Fruit fly (Drosophila melanogaster): ENCODE measurements around the gene RpL17.
A peak's percentile ranks its signal among the peaks of the same experiment; 100 is the strongest.

RpL17 gene

dm6 chrX:6770924-6771323 lies 26.9 kb upstream of the RpL17 start, which contains the start of gene Coq7 (continued):
- TF ChIP-seq tna (GFP tag; IDR thresholded peaks at IDR 0.05; ENCODE audit: partially characterized antibody) (peak; percentile 93), CG3281 (GFP tag; optimal IDR thresholded peaks at IDR 0.05) (no peak), croc (GFP tag; conservative IDR thresholded peaks at IDR 0.05) (peak; percentile 86), CG30431 (GFP tag; optimal IDR thresholded peaks at IDR 0.05) (peak; percentile 81), stwl (tag; optimal IDR thresholded peaks at IDR 0.05) (peak; percentile 63), Bgb (GFP tag; IDR thresholded peaks at IDR 0.05; ENCODE audit: partially characterized antibody) (peak; percentile 96), wor (GFP tag; IDR thresholded peaks at IDR 0.05) (peak; percentile 82), Tbp (GFP tag; optimal IDR thresholded peaks at IDR 0.05) (no peak), Hmr (GFP tag; optimal IDR thresholded peaks at IDR 0.05) (no peak), repo (GFP tag; optimal IDR thresholded peaks at IDR 0.05) (no peak), CG12104 (GFP tag; optimal IDR thresholded peaks at IDR 0.05) (peak; percentile 73), Ets97D (GFP tag; optimal IDR thresholded peaks at IDR 0.05) (peak; percentile 61), Gsc (GFP tag; IDR thresholded peaks at IDR 0.05) (peak; percentile 63), vvl (GFP tag; IDR thresholded peaks at IDR 0.05) (peak; percentile 96), crol (GFP tag; IDR thresholded peaks at IDR 0.05) (peak; percentile 35; the same call in 1 of the 2 replicates), Side (GFP tag; optimal IDR thresholded peaks at IDR 0.05) (peak; percentile 25), CG12769 (tag; optimal IDR thresholded peaks at IDR 0.05) (no peak), CG13123 (GFP tag; optimal IDR thresholded peaks at IDR 0.05) (peak; percentile 85), Sox100B (GFP tag; optimal IDR thresholded peaks at IDR 0.05) (no peak), CG7786 (GFP tag; optimal IDR thresholded peaks at IDR 0.05) (peak; percentile 19), Neu2 (GFP tag; optimal IDR thresholded peaks at IDR 0.05; ENCODE audit: borderline replicate concordance) (no peak), CG11695 (GFP tag; IDR thresholded peaks at IDR 0.05) (peak; percentile 87), Lpt (GFP tag; optimal IDR thresholded peaks at IDR 0.05) (no peak), CG4424 (GFP tag; optimal IDR thresholded peaks at IDR 0.05) (peak; percentile 90), CG13424 (tag; optimal IDR thresholded peaks at IDR 0.05) (peak; percentile 89), zf30C (GFP tag; optimal IDR thresholded peaks at IDR 0.05) (no peak), ftz-f1 (GFP tag; optimal IDR thresholded peaks at IDR 0.05) (peak; percentile 56), CG10321 (GFP tag; IDR thresholded peaks at IDR 0.05) (peak; percentile 46), E2f1 (GFP tag; IDR thresholded peaks at IDR 0.05) (peak; percentile 89), pb (GFP tag; optimal IDR thresholded peaks at IDR 0.05) (no peak), CG9727 (GFP tag; optimal IDR thresholded peaks at IDR 0.05) (peak; percentile 85), Fer1 (GFP tag; optimal IDR thresholded peaks at IDR 0.05) (no peak), Max (GFP tag; optimal IDR thresholded peaks at IDR 0.05) (peak; percentile 85), CG15696 (tag; optimal IDR thresholded peaks at IDR 0.05) (peak; percentile 85), cas (GFP tag; IDR thresholded peaks at IDR 0.05) (peak; percentile 85; the same call in 1 of the 2 replicates), CG12744 (GFP tag; optimal IDR thresholded peaks at IDR 0.05) (no peak), Usf (GFP tag; optimal IDR thresholded peaks at IDR 0.05) (peak; percentile 82), CG9797 (GFP tag; optimal IDR thresholded peaks at IDR 0.05) (peak; percentile 44), fd96Cb (tag; optimal IDR thresholded peaks at IDR 0.05) (peak; percentile 81), CG7271 (tag; optimal IDR thresholded peaks at IDR 0.05) (peak; percentile 69), CG14710 (tag; optimal IDR thresholded peaks at IDR 0.05) (peak; percentile 91), D19B (GFP tag; optimal IDR thresholded peaks at IDR 0.05) (no peak), CG7556 (GFP tag; optimal IDR thresholded peaks at IDR 0.05) (peak; percentile 79), CG8359 (GFP tag; optimal IDR thresholded peaks at IDR 0.05; ENCODE audit: borderline replicate concordance) (peak; percentile 50), CG10147 (GFP tag; optimal IDR thresholded peaks at IDR 0.05) (no peak), Drgx (GFP tag; IDR thresholded peaks at IDR 0.05) (peak; percentile 83), Nf-YC (tag; optimal IDR thresholded peaks at IDR 0.05) (no peak), hb (GFP tag; IDR thresholded peaks at IDR 0.05; ENCODE audit: partially characterized antibody) (peak; percentile 95), Ets65A (GFP tag) (peak; percentile 95), fu2 (GFP tag; optimal IDR thresholded peaks at IDR 0.05) (no peak), CG16779 (GFP tag; IDR thresholded peaks at IDR 0.05) (peak; percentile 58; the same call in 1 of the 2 replicates)

All from whole organism, embryonic.